Worm (Caenorhabditis elegans): ENCODE measurements around the gene M03F4.6.

The M03F4.6 gene

DNA sequence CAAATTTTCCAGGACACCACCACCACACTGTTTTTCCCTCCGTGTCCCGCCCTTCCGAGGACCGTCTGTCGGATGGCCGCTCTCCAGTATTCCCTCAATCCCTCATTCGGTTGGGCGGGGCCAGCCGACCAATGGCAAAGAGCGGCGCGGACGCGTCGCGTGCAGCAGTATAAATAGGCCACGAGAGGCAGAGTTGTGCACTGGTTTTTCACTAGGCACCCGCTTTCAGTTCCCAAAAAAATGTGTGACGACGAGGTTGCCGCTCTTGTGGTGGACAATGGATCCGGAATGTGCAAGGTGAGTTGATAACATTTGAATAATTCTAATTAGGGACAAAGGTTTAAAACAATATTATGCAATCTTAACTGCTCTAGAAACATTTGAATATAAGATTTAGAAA lies 8.7 kb downstream of the M03F4.6 start, which contains the start of gene act-4 (continued):
- TF ChIP-seq F37D6.2 (tag; optimal IDR thresholded peaks at IDR 0.05) (peak; percentile 38), nhr-41 (GFP tag; IDR thresholded peaks at IDR 0.05) (no peak), nhr-10 (tag; optimal IDR thresholded peaks at IDR 0.05) (no peak)

DNA sequence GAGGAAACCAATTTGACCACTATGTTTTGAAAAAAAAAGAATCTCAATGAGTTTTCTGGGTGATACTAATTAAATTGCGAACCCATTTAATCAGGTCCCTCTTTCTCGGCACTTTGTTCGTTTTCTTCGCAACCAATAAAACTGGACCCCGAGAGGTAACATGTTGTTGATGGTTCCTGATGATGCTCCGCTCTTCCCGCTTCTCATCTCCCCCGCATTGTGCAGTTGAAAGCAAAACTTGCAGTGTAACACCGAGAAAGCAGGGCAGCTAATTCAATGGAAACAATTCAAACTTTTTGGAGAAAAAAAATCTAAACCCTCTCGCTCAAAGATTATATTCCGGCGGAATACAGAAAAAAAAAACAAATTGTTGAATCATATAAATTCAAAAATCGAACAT lies 9.7 kb downstream of the M03F4.6 start:
- no peak for TF ChIP-seq lin-13 (GFP tag; optimal IDR thresholded peaks at IDR 0.05)
- TF ChIP-seq ztf-11 (tag; optimal IDR thresholded peaks at IDR 0.05) = no peak
- no peak for TF ChIP-seq F10B5.3 (tag; optimal IDR thresholded peaks at IDR 0.05)
- no peak for TF ChIP-seq madf-5 (GFP tag; IDR thresholded peaks at IDR 0.05)
- peak in 1 of 2 experiments; percentile 12 for TF ChIP-seq daf-16 (GFP tag; optimal IDR thresholded peaks at IDR 0.05)
- TF ChIP-seq daf-16 (tag; optimal IDR thresholded peaks at IDR 0.05) = no peak
- TF ChIP-seq dve-1 (tag; optimal IDR thresholded peaks at IDR 0.05; ENCODE audit: insufficient read depth) = peak; percentile 14
- TF ChIP-seq aha-1 (tag) = peak; percentile 17
- TF ChIP-seq daf-8 (GFP tag; IDR thresholded peaks at IDR 0.05) = no peak

DNA sequence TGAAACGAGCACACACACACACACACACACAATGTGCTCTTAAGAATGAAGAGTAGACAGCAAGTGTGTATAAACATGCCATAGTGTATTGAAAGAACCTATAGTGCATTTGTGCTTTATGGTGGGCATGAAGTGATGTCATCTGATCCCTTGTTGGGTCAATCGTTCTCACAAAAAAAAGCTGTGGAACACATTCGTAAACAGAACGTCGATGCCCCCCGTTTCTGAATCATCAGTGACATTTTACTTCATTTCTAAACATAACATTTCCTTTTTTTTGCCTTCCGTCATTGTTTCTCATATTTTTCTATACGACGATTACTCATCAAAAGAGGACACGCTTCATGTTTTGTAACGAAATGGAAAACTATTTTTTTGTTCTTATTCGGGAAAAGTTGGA lies 10.1 kb downstream of the M03F4.6 start:
- TF ChIP-seq nhr-111 (GFP tag; optimal IDR thresholded peaks at IDR 0.05) (no peak), nhr-6 (tag; optimal IDR thresholded peaks at IDR 0.05) (peak; percentile 89), pha-4 (GFP tag; IDR thresholded peaks at IDR 0.05) (no peak), pha-4 (tag; optimal IDR thresholded peaks at IDR 0.05) (peak; percentile 37), lin-29 (GFP tag; IDR thresholded peaks at IDR 0.05) (no peak), dve-1 (tag; optimal IDR thresholded peaks at IDR 0.05; ENCODE audit: insufficient read depth) (peak; percentile 31)

DNA sequence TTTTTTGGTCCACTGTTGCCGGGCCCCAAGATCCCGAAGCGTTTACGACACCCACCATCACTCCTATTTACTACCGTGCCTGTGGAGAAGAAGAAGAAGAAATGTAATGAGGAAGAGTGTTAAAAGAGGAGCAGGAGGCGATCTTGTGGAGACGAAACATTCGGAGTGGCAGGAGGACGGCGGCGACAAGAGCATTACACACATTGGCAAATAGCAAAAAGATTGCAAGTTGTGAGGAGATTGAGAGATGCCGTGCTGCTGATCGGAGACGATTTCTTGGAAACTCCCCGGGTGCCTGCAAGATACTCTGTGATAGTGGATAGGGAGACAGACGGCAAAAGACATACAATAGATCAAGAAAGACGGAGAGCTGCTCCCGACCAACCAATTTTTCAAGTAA lies 11.9 kb downstream of the M03F4.6 start, which contains the start of gene M03F4.4:
Gene M03F4.4, minus strand, starts transcription at position 160 of the 400 bp plus-strand sequence.
- no peak for TF ChIP-seq F37D6.2 (tag; optimal IDR thresholded peaks at IDR 0.05)
- TF ChIP-seq dmd-6 (GFP tag; IDR thresholded peaks at IDR 0.05) = peak; percentile 24; the same call in 1 of the 2 replicates
- TF ChIP-seq nhr-111 (GFP tag; optimal IDR thresholded peaks at IDR 0.05) = no peak
- TF ChIP-seq hlh-11 (tag; optimal IDR thresholded peaks at IDR 0.05) = peak; percentile 66
- TF ChIP-seq nhr-11 (tag; optimal IDR thresholded peaks at IDR 0.05) = peak; percentile 31
- TF ChIP-seq set-16 (GFP tag; IDR thresholded peaks at IDR 0.05) = peak; percentile 12; the same call in 1 of the 2 replicates
- TF ChIP-seq pqm-1 (tag; optimal IDR thresholded peaks at IDR 0.05) = no peak
- no peak for TF ChIP-seq attf-4 (tag; optimal IDR thresholded peaks at IDR 0.05)
- TF ChIP-seq daf-12 (tag; optimal IDR thresholded peaks at IDR 0.05) = no peak
- peak in 1 of 2 experiments; percentile 93 for TF ChIP-seq daf-16 (GFP tag; optimal IDR thresholded peaks at IDR 0.05)
- TF ChIP-seq daf-16 (tag; optimal IDR thresholded peaks at IDR 0.05) = no peak

DNA sequence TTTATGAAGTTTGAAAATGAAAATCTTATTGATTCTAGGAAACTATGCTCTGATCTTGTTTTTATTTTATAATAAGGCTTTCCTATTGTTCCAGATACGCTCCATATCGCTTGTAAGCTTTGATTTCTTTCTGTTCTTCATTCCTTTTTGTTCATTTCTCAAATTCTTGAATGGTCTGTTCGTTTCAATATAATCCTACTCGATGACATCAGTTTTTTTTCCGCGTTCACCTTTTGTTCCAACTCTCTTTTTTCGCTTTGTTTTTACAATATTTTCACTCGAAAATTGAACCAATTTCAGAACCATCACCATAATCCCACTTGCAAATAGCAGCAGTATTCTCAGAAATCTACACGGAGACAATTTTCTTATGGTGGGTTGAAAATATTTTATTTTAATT lies 21.4 kb downstream of the M03F4.6 start, which contains the start of gene tyra-3:
Gene tyra-3, plus strand, starts transcription at position 301 of the 400 bp plus-strand sequence.
- TF ChIP-seq Y48G9A.11 (GFP tag; IDR thresholded peaks at IDR 0.05) (no peak), unc-130 (GFP tag; optimal IDR thresholded peaks at IDR 0.05) (no peak), duxl-1 (tag; optimal IDR thresholded peaks at IDR 0.05; ENCODE audit: poor library complexity) (no peak), ces-1 (GFP tag; optimal IDR thresholded peaks at IDR 0.05) (no peak), mes-2 (tag; optimal IDR thresholded peaks at IDR 0.05; ENCODE audit: poor library complexity, severe bottlenecking) (no peak), gei-8 (GFP tag; optimal IDR thresholded peaks at IDR 0.05) (no peak), zag-1 (tag; optimal IDR thresholded peaks at IDR 0.05) (no peak), hlh-30 (tag; optimal IDR thresholded peaks at IDR 0.05; ENCODE audit: insufficient read depth) (no peak), rbr-2 (tag; optimal IDR thresholded peaks at IDR 0.05) (no peak), nhr-28 (tag; optimal IDR thresholded peaks at IDR 0.05) (no peak), ama-1 (optimal IDR thresholded peaks at IDR 0.05) (no peak), aly-2 (tag; optimal IDR thresholded peaks at IDR 0.05) (no peak), F49E8.2 (tag; optimal IDR thresholded peaks at IDR 0.05; ENCODE audit: borderline replicate concordance) (no peak), mep-1 (tag; optimal IDR thresholded peaks at IDR 0.05) (no peak), nhr-41 (GFP tag; IDR thresholded peaks at IDR 0.05) (no peak), fos-1 (tag; optimal IDR thresholded peaks at IDR 0.05) (no peak), Y5F2A.4 (GFP tag; optimal IDR thresholded peaks at IDR 0.05) (no peak), egl-43 (GFP tag; IDR thresholded peaks at IDR 0.05) (no peak), ztf-11 (tag; optimal IDR thresholded peaks at IDR 0.05) (no peak)

Measured in whole organism, L4 larva.